Fruit fly (Drosophila melanogaster) whole organism, pupa: ENCODE data around the gene Pten.

Experiments used
- CG10348 ChIP-seq: fragments of 200-800 bp; sonication (Bioruptor generic); IDR thresholded peaks from 2 replicates; pipeline ENCODE4 v1.3.6; 2022; ENCODE audit warnings: missing biosample characterization, missing genetic modification characterization
- CG12605 ChIP-seq: fragments of 200-800 bp; sonication (Bioruptor generic); IDR thresholded peaks from 2 replicates; pipeline ENCODE4 v1.3.6; 2022; ENCODE audit warnings: missing biosample characterization, missing genetic modification characterization
- CG13204 ChIP-seq: fragments of 200-800 bp; sonication (Bioruptor generic); optimal IDR thresholded peaks from 2 replicates; lab custom pipeline; 2018; ENCODE audit warnings: missing biosample characterization, mild to moderate bottlenecking, missing genetic modification characterization, moderate library complexity
- CG14655 ChIP-seq: fragments of 200-800 bp; sonication (Bioruptor generic); optimal IDR thresholded peaks from 3 replicates; lab custom pipeline; 2017; ENCODE audit warnings: mild to moderate bottlenecking, missing biosample characterization, missing genetic modification reagents, missing genetic modification characterization
- CG15710 ChIP-seq: fragments of 200-800 bp; sonication (Bioruptor generic); optimal IDR thresholded peaks from 2 replicates; lab custom pipeline; 2018; ENCODE audit warnings: missing biosample characterization, mild to moderate bottlenecking, missing genetic modification characterization, moderate library complexity
- CG17806 ChIP-seq: fragments of 200-800 bp; sonication (Bioruptor generic); optimal IDR thresholded peaks from 2 replicates; lab custom pipeline; 2018; ENCODE audit warnings: missing biosample characterization, mild to moderate bottlenecking, missing genetic modification characterization, moderate library complexity
- CG32121 ChIP-seq: fragments of 200-800 bp; sonication (Bioruptor generic); IDR thresholded peaks from 2 replicates; pipeline ENCODE4 v1.3.6; 2022; ENCODE audit warnings: missing biosample characterization, missing genetic modification characterization
- CG34367 ChIP-seq: fragments of 200-800 bp; sonication (Bioruptor generic); optimal IDR thresholded peaks from 2 replicates; lab custom pipeline; 2018; ENCODE audit warnings: missing biosample characterization, mild to moderate bottlenecking, missing genetic modification characterization
- CG4496 ChIP-seq: fragments of 200-800 bp; sonication (Bioruptor generic); IDR thresholded peaks from 3 replicates; pipeline ENCODE4 v1.3.6; 2022; ENCODE audit warnings: missing biosample characterization, missing genetic modification characterization
- CG8159 ChIP-seq: fragments of 200-800 bp; sonication (Bioruptor generic); optimal IDR thresholded peaks from 3 replicates; lab custom pipeline; 2018; ENCODE audit warnings: missing biosample characterization, mild to moderate bottlenecking, missing genetic modification characterization, moderate library complexity
- CG8301 ChIP-seq: fragments of 200-800 bp; sonication (Bioruptor generic); optimal IDR thresholded peaks from 2 replicates; lab custom pipeline; 2018; ENCODE audit warnings: missing biosample characterization, mild to moderate bottlenecking, missing genetic modification characterization
- CG9948 ChIP-seq: fragments of 200-800 bp; sonication (Bioruptor generic); optimal IDR thresholded peaks from 2 replicates; lab custom pipeline; 2018; ENCODE audit warnings: missing biosample characterization, mild to moderate bottlenecking, missing genetic modification characterization, moderate library complexity
- D1 ChIP-seq: fragments of 200-800 bp; sonication (Bioruptor generic); optimal IDR thresholded peaks from 2 replicates; lab custom pipeline; 2018; ENCODE audit warnings: missing biosample characterization, mild to moderate bottlenecking, missing genetic modification characterization, moderate library complexity
- EcR ChIP-seq: fragments of 200-800 bp; sonication (Bioruptor generic); optimal IDR thresholded peaks from 3 replicates; lab custom pipeline; 2019; ENCODE audit warnings: missing biosample characterization, missing genetic modification characterization, mild to moderate bottlenecking, moderate library complexity, missing genetic modification reagents
- Ets98B ChIP-seq: fragments of 200-800 bp; sonication (Bioruptor generic); IDR thresholded peaks from 2 replicates; pipeline ENCODE4 v1.3.6; 2022; ENCODE audit warnings: missing biosample characterization, missing genetic modification characterization
- Pif1A ChIP-seq: fragments of 200-800 bp; sonication (Bioruptor generic); optimal IDR thresholded peaks from 3 replicates; lab custom pipeline; 2016; ENCODE audit warnings: missing biosample characterization, missing genetic modification characterization
- Pif1B ChIP-seq: fragments of 200-800 bp; sonication (Bioruptor generic); optimal IDR thresholded peaks from 3 replicates; lab custom pipeline; 2016; ENCODE audit warnings: missing biosample characterization, missing genetic modification characterization
- Snoo ChIP-seq: fragments of 200-800 bp; sonication (Bioruptor generic); optimal IDR thresholded peaks from 3 replicates; lab custom pipeline; 2017; ENCODE audit warnings: missing biosample characterization, mild to moderate bottlenecking, missing genetic modification characterization, inconsistent platforms
- fd96Ca ChIP-seq: fragments of 200-800 bp; sonication (Bioruptor generic); IDR thresholded peaks from 3 replicates; pipeline ENCODE4 v1.3.6; 2022; ENCODE audit warnings: missing biosample characterization, missing genetic modification characterization
- gl ChIP-seq: fragments of 200-800 bp; sonication (Bioruptor generic); optimal IDR thresholded peaks from 2 replicates; lab custom pipeline; 2018; ENCODE audit warnings: missing biosample characterization, mild to moderate bottlenecking, missing genetic modification characterization
- rn ChIP-seq: fragments of 200-800 bp; sonication (Bioruptor generic); IDR thresholded peaks from 2 replicates; pipeline ENCODE4 v1.3.6; 2022; ENCODE audit warnings: missing biosample characterization, missing genetic modification characterization

Pten gene

dm6 chr2L:10276436-10276835 is 15.6 kb upstream of the Pten start:
- TF ChIP-seq CG17806 (peak; percentile 75), CG15710 (tag; lab: Kevin White, UChicago) (peak; percentile 37), CG32121 (peak; percentile 64), CG4496 (GFP tag; lab: Robert Waterston, UW) (peak; percentile 67; the same call in 2 of the 3 replicates), Snoo (tag; lab: Kevin White, UChicago) (peak; percentile 45), rn (GFP tag; lab: Robert Waterston, UW) (no peak), CG12605 (peak; percentile 64), Ets98B (GFP tag; lab: Robert Waterston, UW) (no peak; the same call in 1 of the 2 replicates)

- TF ChIP-seq CG9948 (tag; lab: Kevin White, UChicago) = no peak
- no peak for TF ChIP-seq CG12605
- no peak for TF ChIP-seq D1 (tag; lab: Kevin White, UChicago)
- no peak for TF ChIP-seq CG10348
- TF ChIP-seq CG4496 (GFP tag; lab: Robert Waterston, UW) = no peak
- no peak for TF ChIP-seq CG34367 (tag; lab: Kevin White, UChicago)
- no peak for TF ChIP-seq CG32121
- no peak for TF ChIP-seq Pif1B (GFP tag; lab: Kevin White, UChicago)
- no peak for TF ChIP-seq fd96Ca (GFP tag; lab: Robert Waterston, UW)
These were observed 11.4 kb upstream of the Pten start, which contains the start of gene trk for dm6 chr2L:10272224-10272623. TSS of gene trk (minus strand) at chr2L:10272324.

DNA sequence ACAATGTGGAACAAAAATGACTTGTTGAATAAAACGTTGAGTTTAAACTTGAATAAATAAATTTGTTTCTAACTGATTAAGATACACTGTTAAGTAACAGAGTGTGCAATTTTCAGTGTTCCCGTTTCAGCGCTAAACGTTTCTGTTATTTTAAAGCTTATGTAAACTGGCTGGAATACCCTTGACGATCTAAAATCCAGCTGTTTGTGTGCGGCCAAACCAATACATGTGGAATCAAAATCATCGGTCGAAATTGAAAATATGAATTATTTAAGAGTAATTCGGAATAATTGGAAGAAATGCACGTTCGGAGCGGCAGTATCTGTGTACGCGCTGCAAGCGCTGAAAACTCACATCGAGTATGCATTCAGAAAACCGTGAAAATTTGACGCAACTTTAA is 9.0 kb upstream of the Pten start, which contains the start of gene Mulk:
TSS of gene Mulk (plus strand) at position 198 of the 400 bp plus-strand sequence.
- TF ChIP-seq fd96Ca (GFP tag; lab: Robert Waterston, UW) (no peak), Ets98B (GFP tag; lab: Robert Waterston, UW) (no peak), CG14655 (no peak), CG13204 (GFP tag; lab: Kevin White, UChicago) (no peak), Pif1A (no peak), CG8159 (no peak), rn (GFP tag; lab: Robert Waterston, UW) (no peak), CG15710 (tag; lab: Kevin White, UChicago) (no peak), Pif1B (GFP tag; lab: Kevin White, UChicago) (no peak), CG4496 (GFP tag; lab: Robert Waterston, UW) (no peak), Snoo (tag; lab: Kevin White, UChicago) (no peak), CG9948 (tag; lab: Kevin White, UChicago) (no peak), gl (tag; lab: Kevin White, UChicago) (no peak), D1 (tag; lab: Kevin White, UChicago) (no peak)

DNA sequence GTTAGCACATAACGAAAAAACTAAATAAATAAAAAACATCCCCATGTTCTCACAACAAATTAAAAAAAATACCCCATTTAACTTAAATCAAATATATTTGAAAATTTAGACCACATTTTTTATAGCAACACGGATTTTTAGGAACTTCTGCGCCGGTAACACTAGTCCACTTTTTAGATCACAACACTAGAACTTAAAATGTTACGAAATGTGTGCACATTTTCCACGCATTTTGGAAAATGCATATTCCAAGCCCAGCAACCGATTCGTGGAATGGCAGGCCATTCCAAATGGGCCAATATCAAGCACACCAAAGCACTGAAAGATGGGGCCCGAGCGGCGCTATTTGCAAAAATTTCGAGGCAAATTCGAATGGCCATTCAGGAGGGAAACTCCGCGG is 7.8 kb upstream of the Pten start, which contains the start of gene CG4957:
TSS of gene CG4957 (plus strand) at position 185 of the 400 bp plus-strand sequence.
- TF ChIP-seq D1 (tag; lab: Kevin White, UChicago) (no peak), rn (GFP tag; lab: Robert Waterston, UW) (no peak), CG9948 (tag; lab: Kevin White, UChicago) (no peak), Ets98B (GFP tag; lab: Robert Waterston, UW) (no peak), Pif1B (GFP tag; lab: Kevin White, UChicago) (no peak), Pif1A (no peak), CG8159 (no peak), CG13204 (GFP tag; lab: Kevin White, UChicago) (no peak), EcR (GFP tag; lab: Kevin White, UChicago) (no peak), CG14655 (no peak), CG15710 (tag; lab: Kevin White, UChicago) (no peak), CG34367 (tag; lab: Kevin White, UChicago) (no peak), CG4496 (GFP tag; lab: Robert Waterston, UW) (no peak), CG17806 (no peak), Snoo (tag; lab: Kevin White, UChicago) (no peak), fd96Ca (GFP tag; lab: Robert Waterston, UW) (no peak)

dm6 chr2L:10266511-10266910 is 5.7 kb upstream of the Pten start, which contains the start of gene CG4953:
TSS of gene CG4953 (plus strand) at chr2L:10266703.
- TF ChIP-seq CG14655 (no peak), CG9948 (tag; lab: Kevin White, UChicago) (no peak), CG32121 (no peak), CG15710 (tag; lab: Kevin White, UChicago) (no peak), rn (GFP tag; lab: Robert Waterston, UW) (no peak), Pif1A (no peak), CG17806 (no peak), Ets98B (GFP tag; lab: Robert Waterston, UW) (no peak), Pif1B (GFP tag; lab: Kevin White, UChicago) (no peak), Snoo (tag; lab: Kevin White, UChicago) (no peak), CG8159 (no peak), CG4496 (GFP tag; lab: Robert Waterston, UW) (no peak), CG10348 (no peak), gl (tag; lab: Kevin White, UChicago) (no peak), CG12605 (no peak), CG13204 (GFP tag; lab: Kevin White, UChicago) (no peak), CG8301 (tag; lab: Kevin White, UChicago) (no peak), fd96Ca (GFP tag; lab: Robert Waterston, UW) (no peak)

DNA sequence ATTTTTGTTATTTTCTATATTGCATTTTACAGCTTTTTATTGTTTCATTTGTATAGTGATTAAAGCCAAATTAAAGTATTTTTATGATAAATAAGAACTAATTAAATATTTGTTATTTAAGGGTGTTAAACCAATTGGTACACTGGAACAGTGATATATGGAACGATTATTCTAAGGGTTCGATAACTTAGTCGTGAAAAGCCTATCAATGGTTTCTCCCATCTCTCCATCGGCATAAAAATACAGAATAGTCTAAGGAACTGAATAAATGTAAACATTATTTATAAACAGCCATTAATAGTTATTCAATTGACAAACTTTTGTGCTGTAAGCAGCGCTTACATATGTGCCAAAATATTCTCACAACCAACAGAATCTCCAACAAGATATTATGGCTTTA is 4.3 kb upstream of the Pten start, which contains the start of gene Mob3:
TSS of gene Mob3 (plus strand) at position 208 of the 400 bp plus-strand sequence.
- TF ChIP-seq CG13204 (GFP tag; lab: Kevin White, UChicago) (no peak), EcR (GFP tag; lab: Kevin White, UChicago) (no peak), CG17806 (no peak), CG34367 (tag; lab: Kevin White, UChicago) (no peak), CG4496 (GFP tag; lab: Robert Waterston, UW) (no peak), CG15710 (tag; lab: Kevin White, UChicago) (no peak), CG8301 (tag; lab: Kevin White, UChicago) (no peak), Pif1A (no peak), CG8159 (no peak), CG32121 (no peak), gl (tag; lab: Kevin White, UChicago) (no peak), CG9948 (tag; lab: Kevin White, UChicago) (no peak), fd96Ca (GFP tag; lab: Robert Waterston, UW) (no peak), Ets98B (GFP tag; lab: Robert Waterston, UW) (no peak), CG14655 (no peak), D1 (tag; lab: Kevin White, UChicago) (no peak), CG10348 (no peak), CG12605 (no peak), rn (GFP tag; lab: Robert Waterston, UW) (no peak)
